Worm (Caenorhabditis elegans) whole organism, young adult: ENCODE results near the gene srr-1.

Source experiments
- B0035.1 ChIP-seq: sonication (generic microtip); optimal IDR thresholded peaks from 2 replicates; lab custom pipeline; 2016; ENCODE audit warnings: missing genetic modification characterization, mild to moderate bottlenecking, missing compliant biosample characterization, missing genotype, missing genetic modification reagents
- F22D6.2 ChIP-seq: sonication (generic microtip); optimal IDR thresholded peaks from 2 replicates; lab custom pipeline; 2016; ENCODE audit warnings: mild to moderate bottlenecking, missing genetic modification characterization, missing compliant biosample characterization
- F52B5.7 ChIP-seq: sonication (generic microtip); optimal IDR thresholded peaks from 2 replicates; lab custom pipeline; 2016; ENCODE audit warnings: mild to moderate bottlenecking, missing genetic modification characterization, missing compliant biosample characterization
- F55B11.4 ChIP-seq: sonication (generic microtip); optimal IDR thresholded peaks from 2 replicates; lab custom pipeline; 2016; ENCODE audit warnings: missing compliant biosample characterization, missing genetic modification characterization, borderline replicate concordance; ENCODE audit not compliant: insufficient read depth
- K11D2.4 ChIP-seq: fragments of 200-800 bp; sonication (Bioruptor generic); IDR thresholded peaks from 2 replicates; pipeline ENCODE4 v1.3.6; 2022; ENCODE audit warnings: missing genetic modification reagents, missing genetic modification characterization, missing compliant biosample characterization
- K12H6.12 ChIP-seq: fragments of 200-800 bp; sonication (Bioruptor generic); optimal IDR thresholded peaks from 2 replicates; lab custom pipeline; 2018; ENCODE audit warnings: mild to moderate bottlenecking, missing genetic modification characterization, missing compliant biosample characterization
- T26A5.8 ChIP-seq: sonication (generic microtip); optimal IDR thresholded peaks from 2 replicates; lab custom pipeline; 2016; ENCODE audit warnings: missing genetic modification characterization, missing compliant biosample characterization
- Y53F4B.3 ChIP-seq: fragments of 200-800 bp; sonication (Bioruptor generic); IDR thresholded peaks from 2 replicates; pipeline ENCODE4 v1.3.6; 2022; ENCODE audit warnings: missing genetic modification reagents, missing genetic modification characterization, missing compliant biosample characterization
- Y53G8AR.9 ChIP-seq: fragments of 200-800 bp; sonication (Bioruptor generic); conservative IDR thresholded peaks from 2 replicates; pipeline ENCODE4 v1.3.6; 2022; ENCODE audit warnings: missing genetic modification reagents, missing genetic modification characterization, missing compliant biosample characterization
- Y79H2A.3 ChIP-seq: fragments of 200-800 bp; sonication (Bioruptor generic); conservative IDR thresholded peaks from 2 replicates; pipeline ENCODE4 v1.3.6; 2022; ENCODE audit warnings: missing genetic modification reagents, missing genetic modification characterization, missing compliant biosample characterization
- akir-1 ChIP-seq: fragments of 200-800 bp; sonication (Bioruptor generic); optimal IDR thresholded peaks from 2 replicates; lab custom pipeline; 2018; ENCODE audit warnings: mild to moderate bottlenecking, missing genetic modification characterization, moderate library complexity, missing compliant biosample characterization
- ama-1 ChIP-seq, 3 experiments: fragments of 150-350 bp in 1 of 3; sonication (generic microtip) in 2 of 3; optimal IDR thresholded peaks; 2 replicates each; lab custom pipeline; 2014 to 2018; ENCODE audit warnings: missing biosample characterization in 2 of 3, missing genetic modification characterization in 2 of 3, missing genetic modification reagents in 2 of 3
- attf-3 ChIP-seq: fragments of 200-800 bp; sonication (Bioruptor generic); conservative IDR thresholded peaks from 2 replicates; pipeline ENCODE4 v1.3.6; 2022; ENCODE audit warnings: missing genetic modification reagents, missing genetic modification characterization, missing compliant biosample characterization
- attf-5 ChIP-seq: fragments of 200-800 bp; sonication (Bioruptor generic); optimal IDR thresholded peaks from 2 replicates; lab custom pipeline; 2018; ENCODE audit warnings: mild to moderate bottlenecking, missing genetic modification characterization, missing compliant biosample characterization
- attf-6 ChIP-seq: fragments of 200-800 bp; sonication (Bioruptor generic); IDR thresholded peaks from 2 replicates; pipeline ENCODE4 v1.3.6; 2022; ENCODE audit warnings: missing genetic modification reagents, missing genetic modification characterization, missing compliant biosample characterization
- cebp-2 ChIP-seq: fragments of 200-800 bp; sonication (Bioruptor generic); IDR thresholded peaks from 2 replicates; pipeline ENCODE4 v1.3.6; 2022; ENCODE audit warnings: missing genetic modification characterization, missing compliant biosample characterization
- ceh-100 ChIP-seq: fragments of 200-800 bp; sonication (Bioruptor generic); IDR thresholded peaks from 2 replicates; pipeline ENCODE4 v1.3.6; 2022; ENCODE audit warnings: missing genetic modification reagents, missing genetic modification characterization, missing compliant biosample characterization
- ceh-58 ChIP-seq: fragments of 200-800 bp; sonication (Bioruptor generic); IDR thresholded peaks from 2 replicates; pipeline ENCODE4 v1.3.6; 2022; ENCODE audit warnings: missing genetic modification characterization, missing compliant biosample characterization
- ceh-79 ChIP-seq: sonication (generic microtip); optimal IDR thresholded peaks from 2 replicates; lab custom pipeline; 2017; ENCODE audit warnings: mild to moderate bottlenecking, missing genetic modification characterization, missing compliant biosample characterization
- dpff-1 ChIP-seq: sonication (generic microtip); optimal IDR thresholded peaks from 2 replicates; lab custom pipeline; 2017; ENCODE audit warnings: mild to moderate bottlenecking, missing genetic modification characterization, missing compliant biosample characterization
- dpl-1 ChIP-seq: fragments of 150-350 bp; optimal IDR thresholded peaks from 2 replicates; lab custom pipeline; 2014; ENCODE audit warnings: missing biosample characterization, missing genetic modification reagents, missing genetic modification characterization
- egl-44 ChIP-seq: fragments of 200-800 bp; sonication (Bioruptor generic); IDR thresholded peaks from 2 replicates; pipeline ENCODE4 v1.3.6; 2022; ENCODE audit warnings: missing genetic modification reagents, missing genetic modification characterization, missing compliant biosample characterization
- egrh-3 ChIP-seq: fragments of 200-800 bp; sonication (Bioruptor generic); IDR thresholded peaks from 2 replicates; pipeline ENCODE4 v1.3.6; 2022; ENCODE audit warnings: missing genetic modification reagents, missing genetic modification characterization, missing compliant biosample characterization
- ekl-4 ChIP-seq: fragments of 200-800 bp; sonication (Bioruptor generic); IDR thresholded peaks from 2 replicates; pipeline ENCODE4 v1.3.6; 2022; ENCODE audit warnings: missing genetic modification reagents, missing genetic modification characterization, missing compliant biosample characterization
- ets-4 ChIP-seq: fragments of 200-800 bp; sonication (Bioruptor generic); optimal IDR thresholded peaks from 2 replicates; lab custom pipeline; 2018; ENCODE audit warnings: mild to moderate bottlenecking, missing genetic modification characterization, missing compliant biosample characterization
- fkh-3 ChIP-seq: sonication (generic microtip); optimal IDR thresholded peaks from 2 replicates; lab custom pipeline; 2016; ENCODE audit warnings: mild to moderate bottlenecking, missing genetic modification characterization, missing compliant biosample characterization
- gei-17 ChIP-seq: fragments of 200-800 bp; sonication (Bioruptor generic); optimal IDR thresholded peaks from 2 replicates; lab custom pipeline; 2018; ENCODE audit warnings: mild to moderate bottlenecking, missing genetic modification characterization, missing compliant biosample characterization
- hlh-12 ChIP-seq: sonication (generic microtip); optimal IDR thresholded peaks from 2 replicates; lab custom pipeline; 2016; ENCODE audit warnings: missing genetic modification characterization, missing compliant biosample characterization
- lag-1 ChIP-seq: fragments of 200-800 bp; sonication (Bioruptor generic); IDR thresholded peaks from 2 replicates; pipeline ENCODE4 v1.3.6; 2022; ENCODE audit warnings: missing genetic modification reagents, missing genetic modification characterization, missing compliant biosample characterization
- lin-35 ChIP-seq, 3 experiments: fragments of 150-350 bp in 2 of 3; sonication (generic microtip) in 1 of 3; optimal IDR thresholded peaks; 2 replicates each; lab custom pipeline; 2014 to 2018; ENCODE audit warnings: missing biosample characterization in 3 of 3, missing genetic modification characterization in 3 of 3, missing genetic modification reagents in 3 of 3
- lsy-27 ChIP-seq: sonication (generic microtip); optimal IDR thresholded peaks from 2 replicates; lab custom pipeline; 2017; ENCODE audit warnings: missing genetic modification characterization, mild to moderate bottlenecking, missing compliant biosample characterization, antibody characterized with exemption, missing genotype, borderline replicate concordance; ENCODE audit not compliant: insufficient read depth
- madf-10 ChIP-seq: sonication (generic microtip); optimal IDR thresholded peaks from 2 replicates; lab custom pipeline; 2016; ENCODE audit warnings: mild to moderate bottlenecking, missing genetic modification characterization, missing compliant biosample characterization
- madf-6 ChIP-seq: fragments of 200-800 bp; sonication (Bioruptor generic); IDR thresholded peaks from 2 replicates; pipeline ENCODE4 v1.3.6; 2022; ENCODE audit warnings: missing genetic modification reagents, missing genetic modification characterization, missing compliant biosample characterization
- mes-4 ChIP-seq: sonication (generic microtip); optimal IDR thresholded peaks from 2 replicates; lab custom pipeline; 2016; ENCODE audit warnings: missing genotype, missing genetic modification characterization, missing compliant biosample characterization
- nfyb-1 ChIP-seq: fragments of 200-800 bp; sonication (Bioruptor generic); IDR thresholded peaks from 2 replicates; pipeline ENCODE4 v1.3.6; 2022; ENCODE audit warnings: missing genetic modification reagents, missing genetic modification characterization, missing compliant biosample characterization
- nhr-179 ChIP-seq: sonication (generic microtip); optimal IDR thresholded peaks from 2 replicates; lab custom pipeline; 2016; ENCODE audit warnings: mild to moderate bottlenecking, missing genetic modification characterization, missing compliant biosample characterization
- nhr-80 ChIP-seq: sonication (generic microtip); optimal IDR thresholded peaks from 2 replicates; lab custom pipeline; 2016; ENCODE audit warnings: missing genetic modification characterization, missing compliant biosample characterization
- nhr-90 ChIP-seq: sonication (generic microtip); optimal IDR thresholded peaks from 2 replicates; lab custom pipeline; 2016; ENCODE audit warnings: missing genotype, mild to moderate bottlenecking, missing genetic modification characterization, missing compliant biosample characterization
- rec-8 ChIP-seq, 2 experiments: sonication (generic microtip); optimal IDR thresholded peaks; 2 replicates each; lab custom pipeline; 2016; ENCODE audit warnings: mild to moderate bottlenecking in 2 of 2, missing genetic modification characterization in 2 of 2, missing genetic modification reagents in 2 of 2, missing genotype in 2 of 2, missing biosample characterization in 1 of 2, missing compliant biosample characterization in 1 of 2, moderate library complexity in 1 of 2
- sea-2 ChIP-seq: fragments of 200-800 bp; sonication (Bioruptor generic); IDR thresholded peaks from 2 replicates; pipeline ENCODE4 v1.3.6; 2022; ENCODE audit warnings: missing genetic modification characterization, missing compliant biosample characterization
- snpc-1.3 ChIP-seq: sonication (generic microtip); optimal IDR thresholded peaks from 2 replicates; lab custom pipeline; 2017; ENCODE audit warnings: missing genetic modification characterization, mild to moderate bottlenecking, missing compliant biosample characterization, antibody characterized with exemption, moderate library complexity, missing genotype, missing genetic modification reagents; ENCODE audit not compliant: insufficient read depth
- somi-1 ChIP-seq: fragments of 200-800 bp; sonication (Bioruptor generic); optimal IDR thresholded peaks from 2 replicates; lab custom pipeline; 2018; ENCODE audit warnings: mild to moderate bottlenecking, missing genetic modification characterization, missing compliant biosample characterization
- tbp1 ChIP-seq: fragments of 200-800 bp; sonication (Bioruptor generic); optimal IDR thresholded peaks from 2 replicates; lab custom pipeline; 2018; ENCODE audit warnings: mild to moderate bottlenecking, missing genetic modification characterization, missing compliant biosample characterization
- unc-130 ChIP-seq: sonication (generic microtip); optimal IDR thresholded peaks from 2 replicates; lab custom pipeline; 2016; ENCODE audit warnings: missing genetic modification reagents, missing genetic modification characterization, missing compliant biosample characterization
- unc-62 ChIP-seq: fragments of 150-350 bp; optimal IDR thresholded peaks from 2 replicates; lab custom pipeline; 2014; ENCODE audit warnings: missing biosample characterization, missing genetic modification reagents, missing genetic modification characterization
- ztf-18 ChIP-seq: sonication (generic microtip); optimal IDR thresholded peaks from 2 replicates; lab custom pipeline; 2016; ENCODE audit warnings: missing genotype, mild to moderate bottlenecking, missing genetic modification characterization, missing compliant biosample characterization
- ztf-22 ChIP-seq: fragments of 200-800 bp; sonication (Bioruptor generic); optimal IDR thresholded peaks from 2 replicates; lab custom pipeline; 2018; ENCODE audit warnings: mild to moderate bottlenecking, missing genetic modification characterization, moderate library complexity, missing compliant biosample characterization
- ztf-26 ChIP-seq: sonication (generic microtip); optimal IDR thresholded peaks from 2 replicates; lab custom pipeline; 2017; ENCODE audit warnings: missing genetic modification characterization, missing compliant biosample characterization
- ztf-6 ChIP-seq: fragments of 200-800 bp; sonication (Bioruptor generic); IDR thresholded peaks from 2 replicates; pipeline ENCODE4 v1.3.6; 2022; ENCODE audit warnings: missing genetic modification reagents, missing genetic modification characterization, missing compliant biosample characterization

srr-1 gene

ce11 chrV:13090130-13090770 is 36.7 kb upstream of the srr-1 start, which contains the start of gene C34B4.4 (continued):
- TF ChIP-seq nhr-90 (tag; lab: Kevin White, UChicago), result no peak
- TF ChIP-seq rec-8 (tag; optimal IDR thresholded peaks at IDR 0.05; lab: Kevin White, UChicago), result no peak
- no peak for TF ChIP-seq Y79H2A.3 (GFP tag; lab: Robert Waterston, UW)
- TF ChIP-seq ztf-6 (GFP tag; lab: Robert Waterston, UW), result no peak
- peak; percentile 1 for TF ChIP-seq F22D6.2
- no peak for TF ChIP-seq B0035.1 (tag; lab: Kevin White, UChicago)
- no peak for TF ChIP-seq mes-4 (tag; lab: Kevin White, UChicago)
- no peak for TF ChIP-seq lsy-27
- TF ChIP-seq madf-10 (tag; lab: Kevin White, UChicago), result no peak
- no peak for TF ChIP-seq ceh-100 (GFP tag; lab: Robert Waterston, UW)
- no peak for TF ChIP-seq hlh-12 (tag; lab: Kevin White, UChicago)
- no peak for TF ChIP-seq T26A5.8 (tag; lab: Kevin White, UChicago)
- no peak for TF ChIP-seq ets-4 (GFP tag; lab: Kevin White, UChicago)
- TF ChIP-seq ztf-26, result no peak
- TF ChIP-seq ztf-18 (tag; lab: Kevin White, UChicago), result no peak
- TF ChIP-seq dpff-1 (tag; lab: Kevin White, UChicago), result no peak
- TF ChIP-seq dpl-1 (GFP tag; lab: Kevin White, UChicago), result no peak
- TF ChIP-seq akir-1 (GFP tag; lab: Kevin White, UChicago), result no peak
- TF ChIP-seq sea-2, result no peak
- TF ChIP-seq fkh-3 (tag; lab: Kevin White, UChicago), result no peak
- TF ChIP-seq egrh-3 (GFP tag; lab: Robert Waterston, UW), result no peak
- TF ChIP-seq ekl-4, result no peak
- TF ChIP-seq nhr-179 (tag; lab: Kevin White, UChicago), result no peak
- TF ChIP-seq F52B5.7 (tag; lab: Kevin White, UChicago), result no peak
- no peak for TF ChIP-seq nhr-80
- no peak for TF ChIP-seq unc-130 (GFP tag; lab: Kevin White, UChicago)
- no peak for TF ChIP-seq Y53G8AR.9 (GFP tag; lab: Robert Waterston, UW)
- TF ChIP-seq gei-17 (GFP tag; lab: Kevin White, UChicago), result no peak
- no peak for TF ChIP-seq ama-1 (optimal IDR thresholded peaks at IDR 0.05; lab: Kevin White, UChicago)
- TF ChIP-seq ama-1 (GFP tag; optimal IDR thresholded peaks at IDR 0.05; lab: Kevin White, UChicago), result no peak
- TF ChIP-seq Y53F4B.3 (GFP tag; lab: Robert Waterston, UW), result no peak
- no peak for TF ChIP-seq lag-1
- TF ChIP-seq ceh-58 (GFP tag; lab: Robert Waterston, UW), result no peak
- no peak for TF ChIP-seq somi-1 (GFP tag; lab: Kevin White, UChicago)
- no peak for TF ChIP-seq lin-35 (GFP tag; optimal IDR thresholded peaks at IDR 0.05; lab: Kevin White, UChicago)
- TF ChIP-seq F55B11.4 (tag; lab: Kevin White, UChicago), result no peak
- no peak for TF ChIP-seq attf-6 (GFP tag; lab: Robert Waterston, UW)
- TF ChIP-seq nfyb-1 (GFP tag; lab: Robert Waterston, UW), result 0 out of 2 replicates have a peak, but pooled peaks have one; percentile 47
- no peak for TF ChIP-seq madf-6 (GFP tag; lab: Robert Waterston, UW)
- peak; percentile 47 for TF ChIP-seq K12H6.12
- TF ChIP-seq attf-5 (GFP tag; lab: Kevin White, UChicago), result no peak
- no peak for TF ChIP-seq attf-3 (GFP tag; lab: Robert Waterston, UW)
- no peak for TF ChIP-seq cebp-2 (GFP tag; lab: Robert Waterston, UW)
- TF ChIP-seq K11D2.4, result no peak
- no peak for TF ChIP-seq ceh-79
- TF ChIP-seq ztf-22 (GFP tag; lab: Kevin White, UChicago), result no peak
- no peak for TF ChIP-seq tbp1
- TF ChIP-seq egl-44 (GFP tag; lab: Robert Waterston, UW), result no peak
- TF ChIP-seq unc-62 (GFP tag; lab: Kevin White, UChicago), result no peak
- peak; percentile 5 for TF ChIP-seq snpc-1.3 (tag; lab: Kevin White, UChicago)
